Worm (Caenorhabditis elegans) whole organism, L3 larva: ENCODE data around the gene R05D3.8.

Source experiments
- R02D3.7 ChIP-seq: fragments of 150-350 bp; optimal IDR thresholded peaks from 2 replicates; lab custom pipeline; 2014; ENCODE audit warnings: missing biosample characterization, missing genetic modification characterization
- ZK546.5 ChIP-seq: sonication (generic microtip); optimal IDR thresholded peaks from 2 replicates; lab custom pipeline; 2017; ENCODE audit warnings: missing biosample characterization, missing genetic modification characterization
- aly-2 ChIP-seq: fragments of 150-350 bp; optimal IDR thresholded peaks from 2 replicates; lab custom pipeline; 2014; ENCODE audit warnings: missing biosample characterization, missing genetic modification characterization
- ceh-16 ChIP-seq: sonication (generic microtip); optimal IDR thresholded peaks from 2 replicates; lab custom pipeline; 2017; ENCODE audit warnings: missing biosample characterization, missing genetic modification characterization
- ceh-28 ChIP-seq: fragments of 150-350 bp; optimal IDR thresholded peaks from 2 replicates; lab custom pipeline; 2014; ENCODE audit warnings: missing biosample characterization, missing genetic modification reagents, missing genetic modification characterization
- ceh-82 ChIP-seq: fragments of 150-350 bp; optimal IDR thresholded peaks from 2 replicates; lab custom pipeline; 2014; ENCODE audit warnings: missing biosample characterization, missing genetic modification characterization
- ceh-9 ChIP-seq: sonication (generic microtip); optimal IDR thresholded peaks from 2 replicates; lab custom pipeline; 2018; ENCODE audit warnings: missing biosample characterization, missing genetic modification characterization
- daf-12 ChIP-seq: fragments of 150-350 bp; optimal IDR thresholded peaks from 2 replicates; lab custom pipeline; 2014; ENCODE audit warnings: missing biosample characterization, missing genetic modification reagents, missing genetic modification characterization
- egl-27 ChIP-seq: sonication (generic microtip); optimal IDR thresholded peaks from 4 replicates; lab custom pipeline; 2017; ENCODE audit warnings: missing biosample characterization, missing genetic modification reagents, missing genetic modification characterization
- egl-5 ChIP-seq: fragments of 150-350 bp; optimal IDR thresholded peaks from 2 replicates; lab custom pipeline; 2017; ENCODE audit warnings: missing biosample characterization, missing genetic modification reagents, missing genetic modification characterization, inconsistent platforms
- elt-1 ChIP-seq: fragments of 150-350 bp; optimal IDR thresholded peaks from 2 replicates; lab custom pipeline; 2014; ENCODE audit warnings: missing biosample characterization, missing genetic modification characterization
- elt-2 ChIP-seq: sonication (generic microtip); optimal IDR thresholded peaks from 2 replicates; lab custom pipeline; 2016; ENCODE audit warnings: missing genetic modification reagents, mild to moderate bottlenecking, missing genetic modification characterization, missing compliant biosample characterization
- elt-3 ChIP-seq, 3 experiments: fragments of 150-350 bp in 1 of 3; sonication (generic microtip) in 2 of 3; optimal IDR thresholded peaks; 2 replicates in 2 of 3; 4 replicates in 1 of 3; lab custom pipeline; 2014 to 2017; ENCODE audit warnings: missing biosample characterization in 3 of 3, missing genetic modification characterization in 3 of 3
- eor-1 ChIP-seq, 2 experiments: fragments of 150-350 bp; optimal IDR thresholded peaks; 2 replicates each; lab custom pipeline; 2014 to 2018; ENCODE audit warnings: missing biosample characterization in 2 of 2, missing genetic modification characterization in 2 of 2
- fkh-10 ChIP-seq: sonication (generic microtip); optimal IDR thresholded peaks from 2 replicates; lab custom pipeline; 2017; ENCODE audit warnings: missing biosample characterization, missing genetic modification reagents, missing genetic modification characterization
- fkh-2 ChIP-seq: fragments of 150-350 bp; optimal IDR thresholded peaks from 2 replicates; lab custom pipeline; 2014; ENCODE audit warnings: missing biosample characterization, missing genetic modification reagents, missing genetic modification characterization
- fos-1 ChIP-seq: fragments of 150-350 bp; optimal IDR thresholded peaks from 2 replicates; lab custom pipeline; 2014; ENCODE audit warnings: missing biosample characterization, missing genetic modification characterization
- hmg-11 ChIP-seq: sonication (generic microtip); optimal IDR thresholded peaks from 2 replicates; lab custom pipeline; 2016; ENCODE audit warnings: missing genetic modification characterization, missing compliant biosample characterization
- jun-1 ChIP-seq: fragments of 150-350 bp; optimal IDR thresholded peaks from 2 replicates; lab custom pipeline; 2014; ENCODE audit warnings: missing biosample characterization, missing genetic modification reagents, missing genetic modification characterization
- lin-15B ChIP-seq: fragments of 150-350 bp; optimal IDR thresholded peaks from 2 replicates; lab custom pipeline; 2014; ENCODE audit warnings: missing biosample characterization, missing genetic modification characterization
- lin-39 ChIP-seq: fragments of 150-350 bp; optimal IDR thresholded peaks from 2 replicates; lab custom pipeline; 2018; ENCODE audit warnings: missing biosample characterization, missing genetic modification reagents, missing genetic modification characterization
- lsy-12 ChIP-seq: sonication (generic microtip); optimal IDR thresholded peaks from 2 replicates; lab custom pipeline; 2016; ENCODE audit warnings: mild to moderate bottlenecking, missing genetic modification characterization, missing compliant biosample characterization
- mdl-1 ChIP-seq: fragments of 150-350 bp; optimal IDR thresholded peaks from 2 replicates; lab custom pipeline; 2014; ENCODE audit warnings: missing biosample characterization, missing genetic modification characterization
- mml-1 ChIP-seq: fragments of 150-350 bp; sonication (generic microtip); optimal IDR thresholded peaks from 3 replicates; lab custom pipeline; 2014; ENCODE audit warnings: missing biosample characterization, missing genetic modification characterization
- nfya-1 ChIP-seq: sonication (generic microtip); optimal IDR thresholded peaks from 2 replicates; lab custom pipeline; 2017; ENCODE audit warnings: missing genetic modification characterization, mild to moderate bottlenecking, missing compliant biosample characterization, antibody characterized with exemption, moderate library complexity; ENCODE audit not compliant: insufficient read depth
- nhr-11 ChIP-seq: fragments of 150-350 bp; optimal IDR thresholded peaks from 2 replicates; lab custom pipeline; 2014; ENCODE audit warnings: missing biosample characterization, missing genetic modification characterization
- nhr-12 ChIP-seq: fragments of 150-350 bp; optimal IDR thresholded peaks from 2 replicates; lab custom pipeline; 2014; ENCODE audit warnings: missing biosample characterization, missing genetic modification characterization
- nhr-23 ChIP-seq: fragments of 150-350 bp; optimal IDR thresholded peaks from 2 replicates; lab custom pipeline; 2014; ENCODE audit warnings: missing biosample characterization, missing genetic modification reagents, missing genetic modification characterization
- nhr-237 ChIP-seq: fragments of 150-350 bp; optimal IDR thresholded peaks from 2 replicates; lab custom pipeline; 2014; ENCODE audit warnings: missing biosample characterization, missing genetic modification characterization
- nhr-25 ChIP-seq: sonication (generic microtip); optimal IDR thresholded peaks from 2 replicates; lab custom pipeline; 2017; ENCODE audit warnings: missing biosample characterization, missing genetic modification characterization
- nhr-43 ChIP-seq: sonication (generic microtip); optimal IDR thresholded peaks from 2 replicates; lab custom pipeline; 2016; ENCODE audit warnings: mild to moderate bottlenecking, missing genetic modification characterization, missing compliant biosample characterization; ENCODE audit not compliant: poor library complexity, severe bottlenecking
- nhr-67 ChIP-seq: fragments of 150-350 bp; optimal IDR thresholded peaks from 2 replicates; lab custom pipeline; 2014; ENCODE audit warnings: missing biosample characterization, missing genetic modification characterization
- nhr-76 ChIP-seq: fragments of 150-350 bp; sonication (generic microtip); optimal IDR thresholded peaks from 5 replicates; lab custom pipeline; 2014; ENCODE audit warnings: missing biosample characterization, missing genetic modification characterization
- nhr-77 ChIP-seq: fragments of 150-350 bp; optimal IDR thresholded peaks from 2 replicates; lab custom pipeline; 2014; ENCODE audit warnings: missing biosample characterization, missing genetic modification characterization
- pha-4 ChIP-seq: fragments of 150-350 bp; optimal IDR thresholded peaks from 2 replicates; lab custom pipeline; 2014; ENCODE audit warnings: missing biosample characterization, missing genetic modification reagents, missing genetic modification characterization
- pqm-1 ChIP-seq: fragments of 150-350 bp; optimal IDR thresholded peaks from 2 replicates; lab custom pipeline; 2017; ENCODE audit warnings: missing biosample characterization, missing genetic modification characterization, inconsistent platforms
- sea-2 ChIP-seq: fragments of 150-350 bp; sonication (generic microtip); optimal IDR thresholded peaks from 4 replicates; lab custom pipeline; 2014; ENCODE audit warnings: missing biosample characterization, missing genetic modification reagents, missing genetic modification characterization
- skn-1 ChIP-seq: fragments of 150-350 bp; optimal IDR thresholded peaks from 2 replicates; lab custom pipeline; 2014; ENCODE audit warnings: missing biosample characterization, missing genetic modification characterization
- snpc-4 ChIP-seq: fragments of 150-350 bp; optimal IDR thresholded peaks from 2 replicates; lab custom pipeline; 2014; ENCODE audit warnings: missing biosample characterization, missing genetic modification characterization
- tbx-2 ChIP-seq: sonication (generic microtip); optimal IDR thresholded peaks from 2 replicates; lab custom pipeline; 2016; ENCODE audit warnings: mild to moderate bottlenecking, missing genetic modification characterization, missing compliant biosample characterization
- unc-39 ChIP-seq: sonication (generic microtip); optimal IDR thresholded peaks from 4 replicates; lab custom pipeline; 2017; ENCODE audit warnings: missing biosample characterization, missing genetic modification characterization
- zag-1 ChIP-seq: fragments of 150-350 bp; optimal IDR thresholded peaks from 2 replicates; lab custom pipeline; 2014; ENCODE audit warnings: missing biosample characterization, missing genetic modification characterization
- ztf-11 ChIP-seq: fragments of 150-350 bp; optimal IDR thresholded peaks from 2 replicates; lab custom pipeline; 2014; ENCODE audit warnings: missing biosample characterization, missing genetic modification characterization
- ztf-4 ChIP-seq: fragments of 150-350 bp; optimal IDR thresholded peaks from 2 replicates; lab custom pipeline; 2014; ENCODE audit warnings: missing biosample characterization, missing genetic modification characterization

The R05D3.8 gene

ce11 chrIII:8392307-8392706 is 34.2 kb upstream of the R05D3.8 start:
- TF ChIP-seq ceh-9 (tag; lab: Kevin White, UChicago) (no peak), elt-2 (tag; lab: Kevin White, UChicago) (no peak), nhr-237 (tag; lab: Kevin White, UChicago) (no peak), ceh-28 (tag; lab: Kevin White, UChicago) (no peak), nhr-23 (tag; lab: Kevin White, UChicago) (no peak), elt-1 (no peak), unc-39 (tag; lab: Kevin White, UChicago) (no peak), ztf-4 (no peak), nhr-77 (tag; lab: Kevin White, UChicago) (no peak), nhr-12 (no peak), pha-4 (tag; lab: Kevin White, UChicago) (no peak), egl-5 (tag; lab: Kevin White, UChicago) (no peak), ceh-82 (tag; lab: Kevin White, UChicago) (no peak), fkh-2 (no peak), lin-15B (tag; lab: Kevin White, UChicago) (no peak), nhr-25 (tag; lab: Kevin White, UChicago) (no peak), nhr-11 (no peak), daf-12 (tag; lab: Kevin White, UChicago) (no peak), tbx-2 (tag; lab: Kevin White, UChicago) (peak; percentile 10), nhr-43 (tag; lab: Kevin White, UChicago) (no peak), hmg-11 (peak; percentile 38), nfya-1 (tag; lab: Kevin White, UChicago) (peak; percentile 71), R02D3.7 (no peak), ztf-11 (tag; lab: Kevin White, UChicago) (no peak), fos-1 (no peak), jun-1 (tag; lab: Kevin White, UChicago) (no peak), egl-27 (no peak), nhr-67 (tag; lab: Kevin White, UChicago) (no peak), ceh-16 (tag; lab: Kevin White, UChicago) (no peak), lsy-12 (no peak), skn-1 (tag; lab: Kevin White, UChicago) (no peak), snpc-4 (tag; lab: Kevin White, UChicago) (no peak), nhr-76 (tag; lab: Kevin White, UChicago) (no peak), ZK546.5 (tag; lab: Kevin White, UChicago) (no peak), sea-2 (no peak), zag-1 (tag; lab: Kevin White, UChicago) (no peak), mdl-1 (tag; lab: Kevin White, UChicago) (no peak), pqm-1 (tag; lab: Kevin White, UChicago) (no peak), eor-1 (tag; optimal IDR thresholded peaks at IDR 0.05; lab: Kevin White, UChicago) (no peak), lin-39 (tag; lab: Kevin White, UChicago) (peak; percentile 50), fkh-10 (peak; percentile 29), elt-3 (tag; optimal IDR thresholded peaks at IDR 0.05; lab: Kevin White, UChicago) (no peak), mml-1 (no peak)

- no peak for TF ChIP-seq fos-1
- TF ChIP-seq egl-27, result no peak
- no peak for TF ChIP-seq hmg-11
- no peak for TF ChIP-seq nhr-25 (tag; lab: Kevin White, UChicago)
- TF ChIP-seq ceh-16 (tag; lab: Kevin White, UChicago), result no peak
- no peak for TF ChIP-seq ceh-82 (tag; lab: Kevin White, UChicago)
- TF ChIP-seq elt-1, result no peak
- TF ChIP-seq nhr-23 (tag; lab: Kevin White, UChicago), result no peak
- TF ChIP-seq ceh-9 (tag; lab: Kevin White, UChicago), result no peak
- TF ChIP-seq sea-2, result no peak
- TF ChIP-seq aly-2, result no peak
- no peak for TF ChIP-seq egl-5 (tag; lab: Kevin White, UChicago)
- no peak for TF ChIP-seq pqm-1 (tag; lab: Kevin White, UChicago)
Measured at ce11 chrIII:8389539-8389938, 31.4 kb upstream of the R05D3.8 start, which contains the start of gene ZK353.4. Gene ZK353.4 (minus strand): TSS chrIII:8389639.
